Fruit fly (Drosophila melanogaster): ENCODE measurements around the gene btl.
A peak's percentile ranks its signal among the peaks of the same experiment; 100 is the strongest.

Gene btl

DNA sequence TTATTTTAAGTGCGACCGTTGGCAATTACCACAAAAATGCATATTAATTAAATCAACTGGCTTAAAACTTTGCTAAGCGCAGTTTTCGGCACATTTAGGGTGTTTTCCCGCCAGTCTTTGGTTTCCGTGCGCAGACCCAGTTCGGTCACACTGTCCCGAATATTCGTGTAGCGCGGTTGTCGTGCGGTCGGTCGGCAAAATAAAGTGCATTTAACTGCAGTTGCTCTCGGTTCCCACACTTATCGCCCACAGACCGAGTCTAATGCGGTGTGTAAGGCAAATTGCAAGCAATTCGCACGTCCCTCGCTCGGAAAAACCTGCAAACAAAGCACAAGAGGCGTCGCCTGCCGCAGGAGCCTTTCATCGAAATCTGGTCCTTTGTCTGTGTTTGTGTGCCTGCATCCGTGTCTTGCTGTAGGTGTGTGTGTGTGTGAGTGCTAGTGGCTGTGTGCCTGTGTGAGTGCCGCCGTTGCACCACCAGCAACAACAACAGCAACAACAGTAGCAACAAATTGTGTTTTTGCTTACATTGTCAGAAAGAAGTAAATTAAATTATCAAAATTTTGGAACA, 22.4 kb upstream of the btl start, which contains the start of the genes CG13484 and Frl (continued):
- TF ChIP-seq HLH54F (GFP tag; optimal IDR thresholded peaks at IDR 0.05) (no peak), al (GFP tag; IDR thresholded peaks at IDR 0.05) (no peak), CG5245 (GFP tag; optimal IDR thresholded peaks at IDR 0.05) (peak; percentile 24), slou (GFP tag; optimal IDR thresholded peaks at IDR 0.05) (no peak), ranshi (GFP tag; IDR thresholded peaks at IDR 0.05) (no peak), danr (GFP tag; IDR thresholded peaks at IDR 0.05) (no peak), bcd (GFP tag; optimal IDR thresholded peaks at IDR 0.05) (peak; percentile 24), sqz (GFP tag; optimal IDR thresholded peaks at IDR 0.05) (peak; percentile 58), CG2889 (GFP tag; IDR thresholded peaks at IDR 0.05) (no peak), Eip74EF (GFP tag; optimal IDR thresholded peaks at IDR 0.05) (no peak), CG10431 (GFP tag; optimal IDR thresholded peaks at IDR 0.05) (no peak), tgo (GFP tag; IDR thresholded peaks at IDR 0.05) (no peak), pros (GFP tag; optimal IDR thresholded peaks at IDR 0.05) (peak; percentile 4), Fer3 (tag; optimal IDR thresholded peaks at IDR 0.05) (no peak), CG17802 (tag; optimal IDR thresholded peaks at IDR 0.05) (no peak), so (GFP tag; IDR thresholded peaks at IDR 0.05) (no peak), nau (GFP tag; optimal IDR thresholded peaks at IDR 0.05) (no peak), CG13775 (GFP tag; optimal IDR thresholded peaks at IDR 0.05) (peak; percentile 22), tll (GFP tag; optimal IDR thresholded peaks at IDR 0.05) (peak in 1 of 2 experiments; percentile 46), Elba2 (GFP tag; optimal IDR thresholded peaks at IDR 0.05) (no peak), jing (GFP tag; optimal IDR thresholded peaks at IDR 0.05) (no peak), CG18619 (GFP tag; optimal IDR thresholded peaks at IDR 0.05) (no peak), Atf6 (GFP tag; IDR thresholded peaks at IDR 0.05) (no peak), CG13894 (tag; optimal IDR thresholded peaks at IDR 0.05) (peak; percentile 71), grn (GFP tag; optimal IDR thresholded peaks at IDR 0.05) (no peak), CkIIα-i1 (GFP tag; IDR thresholded peaks at IDR 0.05) (no peak), CG42726 (GFP tag; IDR thresholded peaks at IDR 0.05; ENCODE audit: partially characterized antibody) (peak; percentile 80), p53 (GFP tag; optimal IDR thresholded peaks at IDR 0.05) (peak; percentile 30), CG30403 (GFP tag; optimal IDR thresholded peaks at IDR 0.05) (no peak), Doc3 (GFP tag; IDR thresholded peaks at IDR 0.05; ENCODE audit: partially characterized antibody) (no peak), emc (GFP tag; optimal IDR thresholded peaks at IDR 0.05) (no peak), Hsf (GFP tag; optimal IDR thresholded peaks at IDR 0.05) (peak; percentile 7), CG17385 (GFP tag; optimal IDR thresholded peaks at IDR 0.05) (no peak), cad (GFP tag; optimal IDR thresholded peaks at IDR 0.05) (no peak), CG1792 (GFP tag; optimal IDR thresholded peaks at IDR 0.05) (no peak), CG18599 (GFP tag; optimal IDR thresholded peaks at IDR 0.05) (no peak), Lim3 (GFP tag; IDR thresholded peaks at IDR 0.05) (no peak), CG4707 (GFP tag; optimal IDR thresholded peaks at IDR 0.05) (no peak), CG9727 (GFP tag; optimal IDR thresholded peaks at IDR 0.05) (peak; percentile 58), hth (optimal IDR thresholded peaks at IDR 0.05) (no peak), bbx (GFP tag; IDR thresholded peaks at IDR 0.05; ENCODE audit: partially characterized antibody) (peak; percentile 52), CG18262 (tag; optimal IDR thresholded peaks at IDR 0.05) (peak; percentile 20), vfl (GFP tag; optimal IDR thresholded peaks at IDR 0.05) (no peak), Trl (optimal IDR thresholded peaks at IDR 0.05) (no peak), Trl (GFP tag; optimal IDR thresholded peaks at IDR 0.05) (no peak), scrt (GFP tag; optimal IDR thresholded peaks at IDR 0.05) (peak; percentile 32), CG9215 (GFP tag; IDR thresholded peaks at IDR 0.05) (no peak), stwl (tag; optimal IDR thresholded peaks at IDR 0.05) (peak; percentile 67), Xrp1 (GFP tag; IDR thresholded peaks at IDR 0.05) (peak; percentile 47), CG2129 (GFP tag; IDR thresholded peaks at IDR 0.05; ENCODE audit: partially characterized antibody) (no peak), CG8924 (tag; optimal IDR thresholded peaks at IDR 0.05) (peak; percentile 74)
